Worm (Caenorhabditis elegans): ENCODE measurements around the gene srh-3.

The srh-3 gene

DNA sequence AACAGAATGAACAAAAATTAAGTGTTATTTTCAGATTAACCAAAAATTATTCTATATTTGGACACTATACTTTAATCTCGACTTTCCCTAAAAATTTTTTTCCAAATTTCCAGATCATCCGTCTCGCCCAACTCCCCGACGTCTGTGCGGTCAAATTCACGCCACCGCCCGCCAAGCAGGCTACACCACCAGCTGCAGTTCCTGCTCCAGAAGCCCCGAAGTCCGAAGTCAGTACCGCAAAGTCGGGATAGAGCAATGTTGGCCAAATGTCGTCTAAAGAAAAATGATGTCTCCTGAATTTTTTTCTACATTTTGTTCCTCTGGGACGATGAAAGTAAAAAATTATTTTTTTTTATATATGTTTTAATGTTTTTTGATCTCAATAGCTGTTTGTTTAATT, 39.6 kb upstream of the srh-3 start:
- TF ChIP-seq mdl-1 (tag; optimal IDR thresholded peaks at IDR 0.05) (no peak), skn-1 (tag; optimal IDR thresholded peaks at IDR 0.05) (no peak), lin-39 (tag; optimal IDR thresholded peaks at IDR 0.05) (no peak), F44E2.7 (GFP tag; IDR thresholded peaks at IDR 0.05) (peak; percentile 75; the same call in 1 of the 2 replicates), F49E8.2 (tag; optimal IDR thresholded peaks at IDR 0.05; ENCODE audit: borderline replicate concordance) (no peak), dmd-8 (GFP tag; IDR thresholded peaks at IDR 0.05) (0 out of 2 replicates have a peak, but pooled peaks have one; percentile 25)

DNA sequence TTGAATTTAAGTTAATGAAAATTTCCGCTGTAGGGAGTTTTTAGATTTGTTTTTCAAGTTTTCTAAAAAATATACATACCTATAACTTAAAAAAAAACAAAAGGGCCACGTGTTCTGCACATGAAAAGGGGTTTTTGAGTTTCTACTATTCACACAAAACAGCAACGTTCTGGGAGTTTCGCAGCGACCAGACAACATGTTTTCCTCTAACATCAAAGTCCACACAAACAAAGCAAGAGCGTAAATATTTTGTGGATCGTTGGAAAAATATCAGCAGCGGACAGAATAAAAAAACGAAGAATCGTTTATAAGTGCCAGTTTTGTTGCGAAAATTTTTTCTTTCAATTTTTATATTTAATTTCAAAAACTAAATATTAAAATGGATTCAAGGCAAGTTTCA, 38.5 kb upstream of the srh-3 start, which contains the start of gene alh-2:
Gene alh-2 (plus strand): TSS at position 284 of the 400 bp plus-strand sequence.
- TF ChIP-seq daf-16 (GFP tag; optimal IDR thresholded peaks at IDR 0.05) = peak in 1 of 2 experiments; percentile 96
- no peak for TF ChIP-seq daf-16 (tag; optimal IDR thresholded peaks at IDR 0.05)
- no peak for TF ChIP-seq snpc-4 (tag; optimal IDR thresholded peaks at IDR 0.05)

DNA sequence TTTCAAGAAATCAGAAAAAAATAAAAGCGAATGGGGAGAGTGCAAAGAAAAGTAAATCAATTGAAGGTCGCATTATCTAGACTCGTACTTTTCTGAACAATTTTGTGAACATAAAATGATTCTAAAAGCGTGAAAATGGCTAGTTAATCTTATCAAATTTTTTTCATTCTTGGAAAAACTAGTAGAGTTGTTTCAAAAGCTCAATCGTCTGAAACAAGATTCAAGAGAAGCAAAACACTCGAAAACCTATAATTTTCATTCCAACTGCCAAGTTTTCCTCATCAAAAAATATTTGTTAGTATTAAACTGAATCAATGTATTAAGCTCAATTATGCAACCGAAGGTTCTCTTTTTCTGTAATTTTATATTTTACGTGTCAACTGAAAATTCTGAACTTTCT, 34.4 kb upstream of the srh-3 start, which contains the start of gene irld-45:
Gene irld-45 (plus strand): TSS at position 301 of the 400 bp plus-strand sequence.
- TF ChIP-seq lin-15B (tag; optimal IDR thresholded peaks at IDR 0.05) = no peak
- TF ChIP-seq ceh-32 (tag; optimal IDR thresholded peaks at IDR 0.05; ENCODE audit: poor library complexity) = no peak
- no peak for TF ChIP-seq hif-1 (tag; optimal IDR thresholded peaks at IDR 0.05)
- TF ChIP-seq aha-1 (tag) = peak; percentile 67
- no peak for TF ChIP-seq ztf-7 (tag; optimal IDR thresholded peaks at IDR 0.05)
- TF ChIP-seq madf-5 (GFP tag; IDR thresholded peaks at IDR 0.05) = no peak

DNA sequence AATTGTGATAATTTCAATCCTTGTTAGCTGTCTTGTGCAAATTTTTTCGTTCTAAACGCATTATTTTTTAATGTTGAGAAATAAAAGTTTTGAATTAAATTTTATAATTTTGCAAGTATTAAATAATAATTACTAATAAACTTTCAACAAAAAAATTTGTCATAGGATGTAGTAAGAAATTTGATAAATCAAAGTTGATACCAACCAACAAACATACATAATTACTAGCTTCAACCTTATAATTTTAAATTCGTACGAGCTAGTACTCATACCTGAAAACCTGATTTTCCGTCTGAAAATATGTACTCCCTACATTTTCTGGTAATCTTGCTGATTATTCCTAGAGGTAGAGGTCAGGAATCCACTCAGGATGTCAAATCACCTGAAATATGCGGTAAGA, 31.3 kb upstream of the srh-3 start, which contains the start of gene irld-44:
Gene irld-44 (plus strand): TSS at position 301 of the 400 bp plus-strand sequence.
- TF ChIP-seq Y5F2A.4 (GFP tag; optimal IDR thresholded peaks at IDR 0.05) = no peak
- TF ChIP-seq ceh-28 (tag; optimal IDR thresholded peaks at IDR 0.05) = no peak
- no peak for TF ChIP-seq gei-8 (GFP tag; optimal IDR thresholded peaks at IDR 0.05)
- no peak for TF ChIP-seq unc-62 (GFP tag; optimal IDR thresholded peaks at IDR 0.05 in 1 of 2)
- TF ChIP-seq unc-62 (tag; optimal IDR thresholded peaks at IDR 0.05) = no peak
- no peak for TF ChIP-seq ztf-11 (tag; optimal IDR thresholded peaks at IDR 0.05)
- no peak for TF ChIP-seq fkh-10 (GFP tag; optimal IDR thresholded peaks at IDR 0.05)
- no peak for TF ChIP-seq mdt-29 (GFP tag; IDR thresholded peaks at IDR 0.05)
- no peak for TF ChIP-seq snpc-4 (tag; optimal IDR thresholded peaks at IDR 0.05)
- no peak for TF ChIP-seq lin-39 (tag; optimal IDR thresholded peaks at IDR 0.05)
- no peak for TF ChIP-seq Y75B8A.6 (GFP tag; IDR thresholded peaks at IDR 0.05)
- TF ChIP-seq madf-5 (GFP tag; IDR thresholded peaks at IDR 0.05) = no peak

DNA sequence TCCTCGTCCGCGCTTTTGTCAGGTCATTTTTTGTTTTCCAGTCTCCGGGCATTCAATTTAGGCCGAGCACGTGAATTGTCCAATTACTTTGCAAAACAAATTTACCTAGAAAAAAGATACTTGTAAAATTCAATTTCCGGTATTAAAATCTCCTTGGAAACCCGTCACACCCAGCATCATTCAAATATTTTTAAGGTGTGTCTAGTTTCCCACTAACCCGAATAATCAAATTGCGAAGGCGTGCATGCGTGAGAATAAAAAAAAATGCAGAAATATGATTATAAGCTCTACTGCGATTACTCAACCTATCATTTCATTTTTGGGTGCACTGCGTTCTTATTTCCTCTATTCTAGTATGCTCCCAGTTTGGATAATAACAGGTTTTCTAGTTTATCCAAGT, 27.5 kb upstream of the srh-3 start, which contains the start of gene irld-11:
Gene irld-11 (plus strand): TSS at position 301 of the 400 bp plus-strand sequence.
- TF ChIP-seq Y5F2A.4 (GFP tag; optimal IDR thresholded peaks at IDR 0.05) = no peak

DNA sequence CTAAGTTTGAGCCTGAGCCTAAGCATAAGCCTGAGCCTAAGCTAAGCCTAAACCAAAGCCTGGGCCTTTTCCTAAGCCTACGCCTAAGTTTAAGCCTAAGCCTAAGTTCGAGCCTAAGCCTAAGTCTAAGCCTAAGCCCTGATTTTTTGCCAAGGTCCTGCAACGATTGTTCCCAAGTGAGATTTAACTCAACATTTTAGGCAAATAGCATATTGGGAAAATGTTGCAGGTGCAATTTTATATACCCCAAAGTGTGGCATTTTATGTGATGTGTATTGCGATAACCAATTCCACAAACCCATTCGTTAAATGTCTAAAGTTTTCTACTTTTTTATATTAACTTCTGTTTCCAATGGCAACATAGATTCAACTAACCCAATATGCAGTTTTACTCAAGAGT, 20.1 kb upstream of the srh-3 start, which contains the start of gene irld-40:
Gene irld-40 (plus strand): TSS at position 301 of the 400 bp plus-strand sequence.
- TF ChIP-seq nhr-77 (tag; optimal IDR thresholded peaks at IDR 0.05) (no peak), ztf-7 (tag; optimal IDR thresholded peaks at IDR 0.05) (no peak), skn-1 (tag; optimal IDR thresholded peaks at IDR 0.05) (no peak), zfp-2 (tag; optimal IDR thresholded peaks at IDR 0.05) (no peak), zag-1 (tag; optimal IDR thresholded peaks at IDR 0.05) (no peak)

DNA sequence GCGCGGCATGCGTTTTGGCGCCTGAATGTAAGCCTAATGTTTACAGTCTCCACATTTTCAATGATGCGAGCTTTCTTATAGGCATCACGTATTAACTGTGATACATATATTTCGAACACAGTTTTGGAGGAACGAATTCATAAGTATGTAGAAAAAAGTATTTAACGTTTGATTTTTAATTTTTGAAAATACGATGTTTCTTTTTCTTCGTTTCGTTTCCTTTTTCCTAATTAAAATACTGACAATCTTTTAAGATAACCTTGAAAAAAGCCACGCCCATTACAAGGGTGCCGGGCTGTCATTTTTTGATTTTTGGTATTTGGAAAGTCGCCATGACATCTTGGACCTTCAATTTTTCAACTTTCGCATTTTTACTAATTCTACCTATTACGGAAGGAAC, 17.5 kb upstream of the srh-3 start, which contains the start of gene K04F1.9:
Gene K04F1.9 (plus strand): TSS at position 301 of the 400 bp plus-strand sequence.
- TF ChIP-seq zip-2 (tag; optimal IDR thresholded peaks at IDR 0.05) = no peak
- no peak for TF ChIP-seq duxl-1 (tag; optimal IDR thresholded peaks at IDR 0.05; ENCODE audit: poor library complexity)
- no peak for TF ChIP-seq ZK337.2 (GFP tag; IDR thresholded peaks at IDR 0.05)
- TF ChIP-seq hif-1 (tag; optimal IDR thresholded peaks at IDR 0.05) = no peak
- TF ChIP-seq egl-27 (tag; optimal IDR thresholded peaks at IDR 0.05) = no peak
- TF ChIP-seq aha-1 (tag) = no peak
- TF ChIP-seq F49E8.2 (tag; optimal IDR thresholded peaks at IDR 0.05; ENCODE audit: borderline replicate concordance) = no peak
- no peak for TF ChIP-seq Y105C5A.15 (GFP tag; IDR thresholded peaks at IDR 0.05)
- TF ChIP-seq nhr-42 (GFP tag; IDR thresholded peaks at IDR 0.05) = no peak
- no peak for TF ChIP-seq nhr-41 (GFP tag; IDR thresholded peaks at IDR 0.05)
- TF ChIP-seq madf-5 (GFP tag; IDR thresholded peaks at IDR 0.05) = no peak
- TF ChIP-seq nhr-237 (tag; optimal IDR thresholded peaks at IDR 0.05) = no peak
- no peak for TF ChIP-seq F44E2.7 (GFP tag; IDR thresholded peaks at IDR 0.05)
- TF ChIP-seq aly-2 (tag; optimal IDR thresholded peaks at IDR 0.05) = no peak
- no peak for TF ChIP-seq fos-1 (tag; optimal IDR thresholded peaks at IDR 0.05)
- no peak for TF ChIP-seq zag-1 (tag; optimal IDR thresholded peaks at IDR 0.05)
- no peak for TF ChIP-seq T20F7.1 (GFP tag; optimal IDR thresholded peaks at IDR 0.05)
- no peak for TF ChIP-seq lsy-2 (tag; optimal IDR thresholded peaks at IDR 0.05)

Measured in whole organism, L4 larva.